Worm (Caenorhabditis elegans) whole organism, L4 larva: ENCODE measurements around the gene T21B4.3.

Source experiments
- D1046.2 ChIP-seq: fragments of 200-800 bp; sonication (Bioruptor generic); IDR thresholded peaks from 2 replicates; pipeline ENCODE4 v1.3.6; 2022; ENCODE audit warnings: missing genetic modification characterization, missing compliant biosample characterization
- F26F4.8 ChIP-seq: fragments of 200-800 bp; sonication (Bioruptor generic); conservative IDR thresholded peaks from 2 replicates; pipeline ENCODE4 v1.3.6; 2022; ENCODE audit warnings: missing genetic modification characterization, missing compliant biosample characterization
- F44E2.7 ChIP-seq: fragments of 200-800 bp; sonication (Bioruptor generic); IDR thresholded peaks from 2 replicates; pipeline ENCODE4 v2.1.2; 2022; ENCODE audit warnings: missing genetic modification characterization, missing compliant biosample characterization
- Y105C5A.15 ChIP-seq: fragments of 200-800 bp; sonication (Bioruptor generic); IDR thresholded peaks from 2 replicates; pipeline ENCODE4 v1.3.6; 2022; ENCODE audit warnings: missing genetic modification characterization, missing compliant biosample characterization
- Y48G9A.11 ChIP-seq: fragments of 200-800 bp; sonication (Bioruptor generic); IDR thresholded peaks from 2 replicates; pipeline ENCODE4 v1.3.6; 2022; ENCODE audit warnings: missing genetic modification reagents, missing genetic modification characterization, missing compliant biosample characterization
- ZK337.2 ChIP-seq: fragments of 200-800 bp; sonication (Bioruptor generic); IDR thresholded peaks from 2 replicates; pipeline ENCODE4 v1.3.6; 2022; ENCODE audit warnings: missing genetic modification reagents, missing genetic modification characterization, missing compliant biosample characterization
- aha-1 ChIP-seq: fragments of 150-350 bp; peaks from one replicate; lab custom pipeline; 2014; ENCODE audit warnings: missing biosample characterization, missing genetic modification characterization
- aly-2 ChIP-seq: sonication (generic microtip); optimal IDR thresholded peaks from 2 replicates; lab custom pipeline; 2018; ENCODE audit warnings: missing biosample characterization, missing genetic modification characterization
- attf-4 ChIP-seq: sonication (generic microtip); optimal IDR thresholded peaks from 3 replicates; lab custom pipeline; 2017; ENCODE audit warnings: missing biosample characterization, missing genetic modification characterization
- ceh-28 ChIP-seq: fragments of 150-350 bp; optimal IDR thresholded peaks from 2 replicates; lab custom pipeline; 2014; ENCODE audit warnings: missing biosample characterization, missing genetic modification reagents, missing genetic modification characterization
- cey-2 ChIP-seq: sonication (generic microtip); optimal IDR thresholded peaks from 3 replicates; lab custom pipeline; 2017; ENCODE audit warnings: missing genetic modification characterization, mild to moderate bottlenecking, missing compliant biosample characterization, antibody characterized with exemption, borderline replicate concordance; ENCODE audit not compliant: insufficient read depth
- ctbp-1 ChIP-seq: fragments of 200-800 bp; sonication (Bioruptor generic); IDR thresholded peaks from 2 replicates; pipeline ENCODE4 v1.3.6; 2022; ENCODE audit warnings: missing genetic modification reagents, missing genetic modification characterization, missing compliant biosample characterization
- daf-19 ChIP-seq: fragments of 200-800 bp; sonication (Bioruptor generic); conservative IDR thresholded peaks from 2 replicates; pipeline ENCODE4 v1.3.6; 2022; ENCODE audit warnings: missing genetic modification characterization, missing compliant biosample characterization
- dmd-8 ChIP-seq: fragments of 200-800 bp; sonication (Bioruptor generic); IDR thresholded peaks from 2 replicates; pipeline ENCODE4 v1.3.6; 2022; ENCODE audit warnings: missing genetic modification characterization, missing compliant biosample characterization
- dpl-1 ChIP-seq: fragments of 150-350 bp; optimal IDR thresholded peaks from 2 replicates; lab custom pipeline; 2014; ENCODE audit warnings: missing biosample characterization, missing genetic modification reagents, missing genetic modification characterization
- dve-1 ChIP-seq: sonication (generic microtip); optimal IDR thresholded peaks from 2 replicates; lab custom pipeline; 2017; ENCODE audit warnings: antibody characterized with exemption, mild to moderate bottlenecking, missing genetic modification characterization, missing compliant biosample characterization; ENCODE audit not compliant: insufficient read depth
- egl-27 ChIP-seq: sonication (generic microtip); optimal IDR thresholded peaks from 3 replicates; lab custom pipeline; 2017; ENCODE audit warnings: missing biosample characterization, missing genetic modification reagents, missing genetic modification characterization
- fkh-10 ChIP-seq: fragments of 150-350 bp; optimal IDR thresholded peaks from 2 replicates; lab custom pipeline; 2014; ENCODE audit warnings: missing biosample characterization, missing genetic modification reagents, missing genetic modification characterization
- gei-8 ChIP-seq: fragments of 200-800 bp; sonication (Bioruptor generic); optimal IDR thresholded peaks from 2 replicates; lab custom pipeline; 2018; ENCODE audit warnings: mild to moderate bottlenecking, missing genetic modification characterization, missing compliant biosample characterization
- hlh-30 ChIP-seq: sonication (generic microtip); optimal IDR thresholded peaks from 2 replicates; lab custom pipeline; 2017; ENCODE audit warnings: antibody characterized with exemption, mild to moderate bottlenecking, missing genetic modification characterization, missing compliant biosample characterization; ENCODE audit not compliant: insufficient read depth
- hmg-1.1 ChIP-seq: fragments of 200-800 bp; sonication (Bioruptor generic); IDR thresholded peaks from 2 replicates; pipeline ENCODE4 v1.3.6; 2022; ENCODE audit warnings: missing genetic modification reagents, missing genetic modification characterization, missing compliant biosample characterization
- jun-1 ChIP-seq: fragments of 150-350 bp; optimal IDR thresholded peaks from 2 replicates; lab custom pipeline; 2014; ENCODE audit warnings: missing biosample characterization, missing genetic modification reagents, missing genetic modification characterization
- lim-7 ChIP-seq: fragments of 200-800 bp; sonication (Bioruptor generic); IDR thresholded peaks from 2 replicates; pipeline ENCODE4 v1.3.6; 2022; ENCODE audit warnings: missing genetic modification characterization, missing compliant biosample characterization
- lin-1 ChIP-seq: fragments of 200-800 bp; sonication (Bioruptor generic); IDR thresholded peaks from 2 replicates; pipeline ENCODE4 v1.3.6; 2022; ENCODE audit warnings: missing genetic modification reagents, missing genetic modification characterization, missing compliant biosample characterization
- lin-29 ChIP-seq: fragments of 200-800 bp; sonication (Bioruptor generic); IDR thresholded peaks from 2 replicates; pipeline ENCODE4 v1.3.6; 2022; ENCODE audit warnings: missing genetic modification reagents, missing genetic modification characterization, missing compliant biosample characterization
- lin-39 ChIP-seq: fragments of 150-350 bp; optimal IDR thresholded peaks from 2 replicates; lab custom pipeline; 2014; ENCODE audit warnings: missing biosample characterization, missing genetic modification reagents, missing genetic modification characterization
- lir-3 ChIP-seq: sonication (generic microtip); optimal IDR thresholded peaks from 2 replicates; lab custom pipeline; 2016; ENCODE audit warnings: mild to moderate bottlenecking, missing genetic modification characterization, missing compliant biosample characterization
- lsy-2 ChIP-seq, 2 experiments: fragments of 150-350 bp in 1 of 2; sonication (generic microtip) in 1 of 2; optimal IDR thresholded peaks; 2 replicates each; lab custom pipeline; 2014 to 2017; ENCODE audit warnings: missing biosample characterization in 2 of 2, missing genetic modification characterization in 2 of 2
- mdt-29 ChIP-seq: fragments of 200-800 bp; sonication (Bioruptor generic); IDR thresholded peaks from 2 replicates; pipeline ENCODE4 v1.3.6; 2022; ENCODE audit warnings: missing genetic modification reagents, missing genetic modification characterization, missing compliant biosample characterization
- mep-1 ChIP-seq: fragments of 150-350 bp; sonication (generic microtip); optimal IDR thresholded peaks from 3 replicates; lab custom pipeline; 2014; ENCODE audit warnings: missing biosample characterization, missing genetic modification characterization
- mes-2 ChIP-seq: sonication (generic microtip); optimal IDR thresholded peaks from 2 replicates; lab custom pipeline; 2016; ENCODE audit warnings: missing genotype, mild to moderate bottlenecking, missing genetic modification characterization, missing compliant biosample characterization; ENCODE audit not compliant: poor library complexity, severe bottlenecking
- nhr-10 ChIP-seq: fragments of 150-350 bp; optimal IDR thresholded peaks from 2 replicates; lab custom pipeline; 2014; ENCODE audit warnings: missing biosample characterization, missing genetic modification characterization
- nhr-102 ChIP-seq: sonication (generic microtip); optimal IDR thresholded peaks from 2 replicates; lab custom pipeline; 2016; ENCODE audit warnings: mild to moderate bottlenecking, missing genetic modification characterization, moderate library complexity, missing compliant biosample characterization
- nhr-11 ChIP-seq: fragments of 150-350 bp; optimal IDR thresholded peaks from 2 replicates; lab custom pipeline; 2014; ENCODE audit warnings: missing biosample characterization, missing genetic modification characterization
- nhr-111 ChIP-seq: fragments of 200-800 bp; sonication (Bioruptor generic); optimal IDR thresholded peaks from 2 replicates; lab custom pipeline; 2018; ENCODE audit warnings: mild to moderate bottlenecking, missing genetic modification characterization, missing compliant biosample characterization
- nhr-41 ChIP-seq: fragments of 200-800 bp; sonication (Bioruptor generic); IDR thresholded peaks from 2 replicates; pipeline ENCODE4 v1.3.6; 2022; ENCODE audit warnings: missing genetic modification reagents, missing genetic modification characterization, missing compliant biosample characterization
- nhr-42 ChIP-seq: fragments of 200-800 bp; sonication (Bioruptor generic); IDR thresholded peaks from 2 replicates; pipeline ENCODE4 v1.3.6; 2022; ENCODE audit warnings: missing genetic modification characterization, missing compliant biosample characterization
- nhr-6 ChIP-seq: fragments of 150-350 bp; optimal IDR thresholded peaks from 2 replicates; lab custom pipeline; 2014; ENCODE audit warnings: missing biosample characterization, missing genetic modification characterization
- nhr-77 ChIP-seq: fragments of 150-350 bp; optimal IDR thresholded peaks from 2 replicates; lab custom pipeline; 2014; ENCODE audit warnings: missing biosample characterization, missing genetic modification characterization
- pha-4 ChIP-seq, 2 experiments: fragments of 150-350 bp in 1 of 2; fragments of 200-800 bp in 1 of 2; sonication (Bioruptor generic) in 1 of 2; IDR thresholded peaks in 1 of 2; optimal IDR thresholded peaks in 1 of 2; 2 replicates each; pipeline versions ENCODE4 v1.3.6 to Lab custom; 2014 to 2022; ENCODE audit warnings: missing genetic modification characterization in 2 of 2, missing genetic modification reagents in 2 of 2, missing biosample characterization in 1 of 2, missing compliant biosample characterization in 1 of 2
- pqm-1 ChIP-seq: sonication (generic microtip); optimal IDR thresholded peaks from 2 replicates; lab custom pipeline; 2017; ENCODE audit warnings: missing biosample characterization, missing genetic modification characterization
- sdz-12 ChIP-seq: fragments of 200-800 bp; sonication (Bioruptor generic); optimal IDR thresholded peaks from 2 replicates; lab custom pipeline; 2018; ENCODE audit warnings: mild to moderate bottlenecking, missing genetic modification characterization, missing compliant biosample characterization
- spr-3 ChIP-seq: fragments of 200-800 bp; sonication (Bioruptor generic); optimal IDR thresholded peaks from 2 replicates; lab custom pipeline; 2018; ENCODE audit warnings: mild to moderate bottlenecking, missing genetic modification characterization, missing compliant biosample characterization
- tra-1 ChIP-seq: fragments of 200-800 bp; sonication (Bioruptor generic); IDR thresholded peaks from 2 replicates; pipeline ENCODE4 v1.3.6; 2022; ENCODE audit warnings: missing genetic modification reagents, missing genetic modification characterization, missing compliant biosample characterization
- unc-130 ChIP-seq: sonication (generic microtip); optimal IDR thresholded peaks from 2 replicates; lab custom pipeline; 2016; ENCODE audit warnings: missing genetic modification reagents, missing genetic modification characterization, missing compliant biosample characterization
- unc-39 ChIP-seq: sonication (generic microtip); optimal IDR thresholded peaks from 2 replicates; lab custom pipeline; 2017; ENCODE audit warnings: missing biosample characterization, missing genetic modification characterization
- unc-62 ChIP-seq, 3 experiments: fragments of 150-350 bp in 1 of 3; sonication (generic microtip); optimal IDR thresholded peaks in 2 of 3; peaks in 1 of 3; 1 replicate in 1 of 3; 2 replicates in 2 of 3; lab custom pipeline; 2014 to 2017; ENCODE audit warnings: missing biosample characterization in 3 of 3, missing genetic modification characterization in 3 of 3, missing genetic modification reagents in 3 of 3, missing genotype in 1 of 3
- zag-1 ChIP-seq: fragments of 150-350 bp; optimal IDR thresholded peaks from 2 replicates; lab custom pipeline; 2014; ENCODE audit warnings: missing biosample characterization, missing genetic modification characterization
- zfp-3 ChIP-seq: fragments of 200-800 bp; sonication (Bioruptor generic); conservative IDR thresholded peaks from 2 replicates; pipeline ENCODE4 v1.3.6; 2022; ENCODE audit warnings: missing genetic modification reagents, missing genetic modification characterization, missing compliant biosample characterization
- zip-2 ChIP-seq: fragments of 150-350 bp; optimal IDR thresholded peaks from 2 replicates; lab custom pipeline; 2014; ENCODE audit warnings: missing biosample characterization, missing genetic modification characterization

The T21B4.3 gene

ce11 chrII:12542594-12542997 is 45.7 kb upstream of the T21B4.3 start:
- TF ChIP-seq zag-1 (tag; lab: Kevin White, UChicago) (no peak), ceh-28 (tag; lab: Kevin White, UChicago) (no peak), lir-3 (no peak), nhr-111 (GFP tag; lab: Kevin White, UChicago) (no peak), attf-4 (tag; lab: Kevin White, UChicago) (no peak), dpl-1 (no peak), cey-2 (tag; lab: Kevin White, UChicago) (no peak), aha-1 (tag; lab: Kevin White, UChicago) (no peak), aly-2 (tag; lab: Kevin White, UChicago) (no peak), lsy-2 (tag; optimal IDR thresholded peaks at IDR 0.05; lab: Kevin White, UChicago) (no peak), mes-2 (tag; lab: Kevin White, UChicago) (no peak), tra-1 (GFP tag; lab: Robert Waterston, UW) (peak; percentile 60; the same call in 1 of the 2 replicates), unc-62 (GFP tag; optimal IDR thresholded peaks at IDR 0.05 in 1 of 2; lab: Kevin White, UChicago) (no peak), unc-62 (tag; optimal IDR thresholded peaks at IDR 0.05; lab: Kevin White, UChicago) (no peak), hlh-30 (tag; lab: Kevin White, UChicago) (peak; percentile 22), lim-7 (GFP tag; lab: Robert Waterston, UW) (peak; percentile 74), unc-130 (GFP tag; lab: Kevin White, UChicago) (no peak), lin-39 (tag; lab: Kevin White, UChicago) (no peak), nhr-6 (tag; lab: Kevin White, UChicago) (no peak), nhr-102 (peak; percentile 58), nhr-77 (tag; lab: Kevin White, UChicago) (no peak), sdz-12 (GFP tag; lab: Kevin White, UChicago) (no peak), hmg-1.1 (GFP tag; lab: Robert Waterston, UW) (no peak), jun-1 (tag; lab: Kevin White, UChicago) (no peak), spr-3 (GFP tag; lab: Kevin White, UChicago) (no peak), dve-1 (no peak), pha-4 (GFP tag; IDR thresholded peaks at IDR 0.05; lab: Robert Waterston, UW) (peak; percentile 45; the same call in 1 of the 2 replicates), pha-4 (tag; optimal IDR thresholded peaks at IDR 0.05; lab: Kevin White, UChicago) (no peak), ctbp-1 (no peak), zfp-3 (no peak), nhr-41 (no peak), gei-8 (peak; percentile 26), daf-19 (GFP tag; lab: Robert Waterston, UW) (no peak), fkh-10 (GFP tag; lab: Kevin White, UChicago) (no peak), pqm-1 (tag; lab: Kevin White, UChicago) (no peak), unc-39 (no peak), lin-29 (GFP tag; lab: Robert Waterston, UW) (no peak), egl-27 (no peak), F26F4.8 (GFP tag; lab: Robert Waterston, UW) (peak; percentile 80), mdt-29 (no peak), F44E2.7 (GFP tag; lab: Robert Waterston, UW) (0 out of 2 replicates have a peak, but pooled peaks have one; percentile 68), Y105C5A.15 (no peak), nhr-10 (tag; lab: Kevin White, UChicago) (no peak), nhr-42 (GFP tag; lab: Robert Waterston, UW) (no peak), mep-1 (tag; lab: Kevin White, UChicago) (no peak), lin-1 (peak; percentile 49; the same call in 1 of the 2 replicates), zip-2 (tag; lab: Kevin White, UChicago) (peak; percentile 36), D1046.2 (GFP tag; lab: Robert Waterston, UW) (0 out of 2 replicates have a peak, but pooled peaks have one; percentile 49), dmd-8 (GFP tag; lab: Robert Waterston, UW) (peak; percentile 62; the same call in 1 of the 2 replicates), Y48G9A.11 (GFP tag; lab: Robert Waterston, UW) (0 out of 2 replicates have a peak, but pooled peaks have one; percentile 46), ZK337.2 (GFP tag; lab: Robert Waterston, UW) (0 out of 2 replicates have a peak, but pooled peaks have one; percentile 40), nhr-11 (tag; lab: Kevin White, UChicago) (no peak)
